Fruit fly (Drosophila melanogaster) whole organism, prepupa: ENCODE results near the gene CG13842.

Experiments used
- Blimp-1 ChIP-seq: fragments of 200-800 bp; sonication (Bioruptor generic); optimal IDR thresholded peaks from 3 replicates; lab custom pipeline; 2017; ENCODE audit warnings: missing biosample characterization, missing genetic modification characterization, mild to moderate bottlenecking, moderate library complexity, missing genetic modification reagents
- CG10631 ChIP-seq: fragments of 200-800 bp; sonication (Bioruptor generic); optimal IDR thresholded peaks from 2 replicates; lab custom pipeline; 2016; ENCODE audit warnings: missing biosample characterization, missing genetic modification characterization
- CG10669 ChIP-seq: fragments of 200-800 bp; sonication (Bioruptor generic); optimal IDR thresholded peaks from 3 replicates; lab custom pipeline; 2018; ENCODE audit warnings: missing biosample characterization, mild to moderate bottlenecking, missing genetic modification characterization, moderate library complexity
- CG11762 ChIP-seq: fragments of 200-800 bp; sonication (Bioruptor generic); optimal IDR thresholded peaks from 3 replicates; lab custom pipeline; 2016; ENCODE audit warnings: missing biosample characterization, missing genetic modification characterization; ENCODE audit not compliant: insufficient read depth
- CG11902 ChIP-seq: fragments of 200-800 bp; sonication (Bioruptor generic); optimal IDR thresholded peaks from 3 replicates; lab custom pipeline; 2016; ENCODE audit warnings: missing biosample characterization, missing genetic modification characterization
- CG15336 ChIP-seq: fragments of 200-800 bp; sonication (Bioruptor generic); IDR thresholded peaks from 2 replicates; pipeline ENCODE4 v1.3.6; 2022; ENCODE audit warnings: missing biosample characterization, missing genetic modification characterization
- CG1621 ChIP-seq: fragments of 200-800 bp; sonication (Bioruptor generic); optimal IDR thresholded peaks from 3 replicates; lab custom pipeline; 2018; ENCODE audit warnings: missing biosample characterization, mild to moderate bottlenecking, missing genetic modification characterization
- CG16779 ChIP-seq: fragments of 200-800 bp; sonication (Bioruptor generic); optimal IDR thresholded peaks from 3 replicates; lab custom pipeline; 2017; ENCODE audit warnings: missing biosample characterization, mild to moderate bottlenecking, missing genetic modification characterization
- CG3032 ChIP-seq: fragments of 200-800 bp; optimal IDR thresholded peaks from 2 replicates; lab custom pipeline; 2019; ENCODE audit warnings: missing biosample characterization, mild to moderate bottlenecking, missing genetic modification characterization, moderate library complexity
- CG32006 ChIP-seq: fragments of 200-800 bp; sonication (Bioruptor generic); optimal IDR thresholded peaks from 3 replicates; lab custom pipeline; 2017; ENCODE audit warnings: missing biosample characterization, mild to moderate bottlenecking, missing genetic modification characterization
- CG34406 ChIP-seq: fragments of 200-800 bp; sonication (Bioruptor generic); optimal IDR thresholded peaks from 3 replicates; lab custom pipeline; 2016; ENCODE audit warnings: missing biosample characterization, missing genetic modification characterization
- CG3919 ChIP-seq: fragments of 200-800 bp; sonication (Bioruptor generic); optimal IDR thresholded peaks from 3 replicates; lab custom pipeline; 2016; ENCODE audit warnings: missing biosample characterization, missing genetic modification characterization
- CG4318 ChIP-seq: fragments of 200-800 bp; sonication (Bioruptor generic); optimal IDR thresholded peaks from 3 replicates; lab custom pipeline; 2017; ENCODE audit warnings: missing biosample characterization, mild to moderate bottlenecking, missing genetic modification characterization
- CG6163 ChIP-seq: fragments of 200-800 bp; sonication (Bioruptor generic); IDR thresholded peaks from 3 replicates; pipeline ENCODE4 v1.3.6; 2022; ENCODE audit warnings: missing biosample characterization, missing genetic modification characterization
- CG6276 ChIP-seq: fragments of 200-800 bp; sonication (Bioruptor generic); optimal IDR thresholded peaks from 2 replicates; lab custom pipeline; 2017; ENCODE audit warnings: missing biosample characterization, mild to moderate bottlenecking, missing genetic modification characterization
- CG6792 ChIP-seq: fragments of 200-800 bp; sonication (Bioruptor generic); optimal IDR thresholded peaks from 3 replicates; lab custom pipeline; 2016; ENCODE audit warnings: missing biosample characterization, missing genetic modification characterization
- CG6808 ChIP-seq: fragments of 200-800 bp; sonication (Bioruptor generic); optimal IDR thresholded peaks from 3 replicates; lab custom pipeline; 2017; ENCODE audit warnings: missing biosample characterization, missing genetic modification characterization, mild to moderate bottlenecking, moderate library complexity, missing genetic modification reagents
- CG6854 ChIP-seq: fragments of 200-800 bp; sonication (Bioruptor generic); optimal IDR thresholded peaks from 2 replicates; lab custom pipeline; 2017; ENCODE audit warnings: missing biosample characterization, mild to moderate bottlenecking, missing genetic modification characterization
- CG7368 ChIP-seq: fragments of 200-800 bp; sonication (Bioruptor generic); optimal IDR thresholded peaks from 3 replicates; lab custom pipeline; 2016; ENCODE audit warnings: missing biosample characterization, missing genetic modification characterization
- CG8119 ChIP-seq: fragments of 200-800 bp; sonication (Bioruptor generic); IDR thresholded peaks from 3 replicates; pipeline ENCODE4 v1.3.6; 2022; ENCODE audit warnings: missing biosample characterization, missing genetic modification characterization
- CG8319 ChIP-seq: fragments of 200-800 bp; sonication (Bioruptor generic); optimal IDR thresholded peaks from 3 replicates; lab custom pipeline; 2016; ENCODE audit warnings: missing biosample characterization, missing genetic modification characterization
- CG8632 ChIP-seq: fragments of 200-800 bp; sonication (Bioruptor generic); optimal IDR thresholded peaks from 3 replicates; lab custom pipeline; 2016; ENCODE audit warnings: missing biosample characterization, missing genetic modification characterization
- Eip78C ChIP-seq: fragments of 200-800 bp; sonication (Bioruptor generic); peaks from one replicate; lab custom pipeline; 2016; ENCODE audit warnings: missing biosample characterization, missing genetic modification characterization
- Ets96B ChIP-seq: fragments of 200-800 bp; optimal IDR thresholded peaks from 2 replicates; lab custom pipeline; 2019; ENCODE audit warnings: missing biosample characterization, mild to moderate bottlenecking, missing genetic modification characterization, moderate library complexity
- Gug ChIP-seq: fragments of 200-800 bp; sonication (Bioruptor generic); IDR thresholded peaks from 2 replicates; pipeline ENCODE4 v1.3.6; 2022; ENCODE audit warnings: missing biosample characterization, missing genetic modification characterization
- Hr38 ChIP-seq: sonication (Bioruptor generic); optimal IDR thresholded peaks from 2 replicates; lab custom pipeline; 2016; ENCODE audit warnings: missing biosample characterization, missing genetic modification characterization
- Hr39 ChIP-seq: fragments of 200-800 bp; sonication (Bioruptor generic); optimal IDR thresholded peaks from 2 replicates; lab custom pipeline; 2016; ENCODE audit warnings: missing biosample characterization, missing genetic modification characterization
- Hr4 ChIP-seq: fragments of 200-800 bp; sonication (Bioruptor generic); optimal IDR thresholded peaks from 3 replicates; lab custom pipeline; 2016; ENCODE audit warnings: missing biosample characterization, missing genetic modification characterization
- Lpt ChIP-seq: fragments of 200-800 bp; sonication (Bioruptor generic); optimal IDR thresholded peaks from 3 replicates; lab custom pipeline; 2016; ENCODE audit warnings: missing biosample characterization, missing genetic modification characterization
- Met ChIP-seq: fragments of 200-800 bp; sonication (Bioruptor generic); optimal IDR thresholded peaks from 3 replicates; lab custom pipeline; 2016; ENCODE audit warnings: missing biosample characterization, missing genetic modification characterization
- OdsH ChIP-seq: fragments of 200-800 bp; sonication (Bioruptor generic); optimal IDR thresholded peaks from 3 replicates; lab custom pipeline; 2016; ENCODE audit warnings: missing biosample characterization, missing genetic modification characterization
- Smox ChIP-seq: fragments of 200-800 bp; sonication (Bioruptor generic); optimal IDR thresholded peaks from 3 replicates; lab custom pipeline; 2016; ENCODE audit warnings: missing biosample characterization, missing genetic modification characterization
- Sox102F ChIP-seq: fragments of 200-800 bp; sonication (Bioruptor generic); optimal IDR thresholded peaks from 2 replicates; lab custom pipeline; 2016; ENCODE audit warnings: missing biosample characterization, mild to moderate bottlenecking, missing genetic modification characterization
- Sox14 ChIP-seq: fragments of 200-800 bp; sonication (Bioruptor generic); optimal IDR thresholded peaks from 3 replicates; lab custom pipeline; 2016; ENCODE audit warnings: missing biosample characterization, missing genetic modification characterization
- acj6 ChIP-seq: fragments of 200-800 bp; sonication (Bioruptor generic); optimal IDR thresholded peaks from 3 replicates; lab custom pipeline; 2016; ENCODE audit warnings: missing biosample characterization, missing genetic modification characterization
- dsx ChIP-seq: fragments of 200-800 bp; optimal IDR thresholded peaks from 3 replicates; lab custom pipeline; 2019; ENCODE audit warnings: missing biosample characterization, mild to moderate bottlenecking, missing genetic modification characterization, moderate library complexity; ENCODE audit not compliant: poor library complexity, severe bottlenecking
- eg ChIP-seq: fragments of 200-800 bp; sonication (Bioruptor generic); IDR thresholded peaks from 3 replicates; pipeline ENCODE4 v1.3.6; 2022; ENCODE audit warnings: missing biosample characterization, missing genetic modification characterization
- esn ChIP-seq: fragments of 200-800 bp; sonication (Bioruptor generic); optimal IDR thresholded peaks from 2 replicates; lab custom pipeline; 2016; ENCODE audit warnings: missing biosample characterization, mild to moderate bottlenecking, missing genetic modification characterization, moderate library complexity
- fd59A ChIP-seq: fragments of 200-800 bp; sonication (Bioruptor generic); optimal IDR thresholded peaks from 2 replicates; lab custom pipeline; 2017; ENCODE audit warnings: missing biosample characterization, mild to moderate bottlenecking, missing genetic modification characterization, missing genetic modification reagents
- fd85E ChIP-seq: fragments of 200-800 bp; sonication (Bioruptor generic); optimal IDR thresholded peaks from 3 replicates; lab custom pipeline; 2016; ENCODE audit warnings: missing biosample characterization, missing genetic modification characterization
- fkh ChIP-seq: fragments of 200-800 bp; sonication (Bioruptor generic); optimal IDR thresholded peaks from 3 replicates; lab custom pipeline; 2017; ENCODE audit warnings: missing biosample characterization, mild to moderate bottlenecking, missing genetic modification characterization, moderate library complexity
- lz ChIP-seq: fragments of 200-800 bp; sonication (Bioruptor generic); optimal IDR thresholded peaks from 3 replicates; lab custom pipeline; 2016; ENCODE audit warnings: missing biosample characterization, missing genetic modification characterization
- salr ChIP-seq, 2 experiments: fragments of 200-800 bp; sonication (Bioruptor generic); optimal IDR thresholded peaks; 3 replicates each; lab custom pipeline; 2016 to 2018; ENCODE audit warnings: missing biosample characterization in 2 of 2, missing genetic modification characterization in 2 of 2, mild to moderate bottlenecking in 1 of 2
- spab ChIP-seq: fragments of 200-800 bp; sonication (Bioruptor generic); optimal IDR thresholded peaks from 2 replicates; lab custom pipeline; 2017; ENCODE audit warnings: missing biosample characterization, mild to moderate bottlenecking, missing genetic modification characterization, missing genetic modification reagents
- ss ChIP-seq, 2 experiments: fragments of 200-800 bp; sonication (Bioruptor generic); optimal IDR thresholded peaks; 2 replicates in 1 of 2; 3 replicates in 1 of 2; lab custom pipeline; 2017 to 2018; ENCODE audit warnings: mild to moderate bottlenecking in 2 of 2, missing biosample characterization in 2 of 2, missing genetic modification characterization in 2 of 2, moderate library complexity in 1 of 2
- svp ChIP-seq: fragments of 200-800 bp; sonication (Bioruptor generic); peaks from one replicate; lab custom pipeline; 2016; ENCODE audit warnings: missing biosample characterization, missing genetic modification characterization
- topi ChIP-seq: fragments of 200-800 bp; sonication (Bioruptor generic); optimal IDR thresholded peaks from 3 replicates; lab custom pipeline; 2016; ENCODE audit warnings: missing biosample characterization, missing genetic modification characterization
- vri ChIP-seq: fragments of 200-800 bp; sonication (Bioruptor generic); optimal IDR thresholded peaks from 3 replicates; lab custom pipeline; 2016; ENCODE audit warnings: missing biosample characterization, mild to moderate bottlenecking, missing genetic modification characterization

The CG13842 gene

dm6 chr3R:22751111-22751510 is 44.0 kb upstream of the CG13842 start (continued):
- TF ChIP-seq Hr38 (GFP tag; lab: Kevin White, UChicago) = no peak
- TF ChIP-seq Lpt (GFP tag; lab: Kevin White, UChicago) = no peak
- no peak for TF ChIP-seq CG3032
- TF ChIP-seq lz (GFP tag; lab: Kevin White, UChicago) = peak; percentile 25
- no peak for TF ChIP-seq CG11902 (GFP tag; lab: Kevin White, UChicago)
- TF ChIP-seq acj6 (GFP tag; lab: Kevin White, UChicago) = peak; percentile 40
- no peak for TF ChIP-seq ss (GFP tag; optimal IDR thresholded peaks at IDR 0.05; lab: Kevin White, UChicago)
- peak; percentile 64; the same call in 1 of the 2 replicates for TF ChIP-seq CG15336 (GFP tag; lab: Robert Waterston, UW)
- no peak for TF ChIP-seq CG6854 (GFP tag; lab: Kevin White, UChicago)
- peak; percentile 29 for TF ChIP-seq Hr39
- peak; percentile 53; the same call in 2 of the 3 replicates for TF ChIP-seq CG8119 (GFP tag; lab: Robert Waterston, UW)
- TF ChIP-seq vri = peak; percentile 39
- peak; percentile 29 for TF ChIP-seq CG6792 (GFP tag; lab: Kevin White, UChicago)
- no peak for TF ChIP-seq fd85E (GFP tag; lab: Kevin White, UChicago)
- TF ChIP-seq CG10669 (GFP tag; lab: Kevin White, UChicago) = peak; percentile 27
- no peak for TF ChIP-seq CG8632 (GFP tag; lab: Kevin White, UChicago)

dm6 chr3R:22750534-22750947 is 43.5 kb upstream of the CG13842 start, which contains the start of the genes rumi, CG7029 and Usp12-46:
Gene rumi (minus strand): TSS chr3R:22750597.
Gene CG7029 (plus strand): TSS chr3R:22750901.
Gene Usp12-46 (plus strand): TSS chr3R:22750901.
- TF ChIP-seq Sox102F (GFP tag; lab: Kevin White, UChicago) (no peak), eg (GFP tag; lab: Robert Waterston, UW) (peak; percentile 87), dsx (GFP tag; lab: Kevin White, UChicago) (peak; percentile 59), CG6276 (GFP tag; lab: Kevin White, UChicago) (no peak), salr (GFP tag; optimal IDR thresholded peaks at IDR 0.05; lab: Kevin White, UChicago) (peak in 1 of 2 experiments; percentile 62), CG6163 (GFP tag; lab: Robert Waterston, UW) (peak; percentile 91), CG11762 (GFP tag; lab: Kevin White, UChicago) (peak; percentile 78), Sox14 (GFP tag; lab: Kevin White, UChicago) (peak; percentile 87), Lpt (GFP tag; lab: Kevin White, UChicago) (peak; percentile 68), topi (peak; percentile 84), svp (GFP tag; lab: Kevin White, UChicago) (peak; percentile 94), spab (GFP tag; lab: Kevin White, UChicago) (no peak), CG32006 (GFP tag; lab: Kevin White, UChicago) (no peak), CG6808 (GFP tag; lab: Kevin White, UChicago) (peak; percentile 22), CG8319 (peak; percentile 79), Blimp-1 (GFP tag; lab: Kevin White, UChicago) (peak; percentile 31), CG10631 (no peak), CG11902 (GFP tag; lab: Kevin White, UChicago) (peak; percentile 78), fd59A (GFP tag; lab: Kevin White, UChicago) (peak; percentile 52), CG3919 (no peak), lz (GFP tag; lab: Kevin White, UChicago) (peak; percentile 88), Met (GFP tag; lab: Kevin White, UChicago) (no peak), CG6854 (GFP tag; lab: Kevin White, UChicago) (peak; percentile 1), CG8632 (GFP tag; lab: Kevin White, UChicago) (no peak), CG4318 (GFP tag; lab: Kevin White, UChicago) (no peak), CG1621 (tag; lab: Kevin White, UChicago) (peak; percentile 54), ss (GFP tag; optimal IDR thresholded peaks at IDR 0.05; lab: Kevin White, UChicago) (no peak), Ets96B (tag; lab: Kevin White, UChicago) (peak; percentile 56), vri (no peak), esn (peak; percentile 88), fd85E (GFP tag; lab: Kevin White, UChicago) (no peak), Eip78C (peak; percentile 92), CG15336 (GFP tag; lab: Robert Waterston, UW) (peak; percentile 36; the same call in 1 of the 2 replicates), CG6792 (GFP tag; lab: Kevin White, UChicago) (no peak), CG7368 (GFP tag; lab: Kevin White, UChicago) (no peak), CG16779 (tag; lab: Kevin White, UChicago) (no peak), Smox (GFP tag; lab: Kevin White, UChicago) (no peak), OdsH (GFP tag; lab: Kevin White, UChicago) (no peak), Gug (peak; percentile 72), Hr4 (GFP tag; lab: Kevin White, UChicago) (no peak), CG8119 (GFP tag; lab: Robert Waterston, UW) (peak; percentile 65; the same call in 2 of the 3 replicates), fkh (GFP tag; lab: Kevin White, UChicago) (no peak), CG34406 (GFP tag; lab: Kevin White, UChicago) (no peak)
